Fruit fly (Drosophila melanogaster): ENCODE data around the gene Atxn7.
A peak's percentile ranks its signal among the peaks of the same experiment; 100 is the strongest.

Gene Atxn7

dm6 chr2L:2420490-2420889 is 44.8 kb downstream of the Atxn7 start, which contains the start of gene CG9886 (continued):
- TF ChIP-seq CG12071 (GFP tag; optimal IDR thresholded peaks at IDR 0.05), result no peak
- TF ChIP-seq Abd-B (GFP tag; optimal IDR thresholded peaks at IDR 0.05), result peak; percentile 12
- TF ChIP-seq bowl (GFP tag; IDR thresholded peaks at IDR 0.05), result no peak
- no peak for TF ChIP-seq tx (GFP tag; optimal IDR thresholded peaks at IDR 0.05)
- no peak for TF ChIP-seq CG33213 (GFP tag; optimal IDR thresholded peaks at IDR 0.05)
- peak; percentile 72 for TF ChIP-seq Med (GFP tag)
- TF ChIP-seq PHDP (tag; optimal IDR thresholded peaks at IDR 0.05), result peak; percentile 83
- peak; percentile 62 for TF ChIP-seq dmrt99B (tag; optimal IDR thresholded peaks at IDR 0.05)
- no peak for TF ChIP-seq CG15479 (GFP tag; optimal IDR thresholded peaks at IDR 0.05)
- TF ChIP-seq Hmr (GFP tag; optimal IDR thresholded peaks at IDR 0.05), result peak; percentile 55
- TF ChIP-seq salm (tag; optimal IDR thresholded peaks at IDR 0.05), result peak; percentile 63
- TF ChIP-seq stwl (tag; optimal IDR thresholded peaks at IDR 0.05), result peak; percentile 89
- 0 out of 2 replicates have a peak, but pooled peaks have one; percentile 27 for TF ChIP-seq wdn (GFP tag; IDR thresholded peaks at IDR 0.05)
- peak; percentile 84 for TF ChIP-seq nmo (GFP tag; optimal IDR thresholded peaks at IDR 0.05)
- peak; percentile 49 for TF ChIP-seq B-H2 (GFP tag; optimal IDR thresholded peaks at IDR 0.05)
- TF ChIP-seq CG4820 (GFP tag; optimal IDR thresholded peaks at IDR 0.05), result peak; percentile 33
- TF ChIP-seq Ravus (GFP tag; IDR thresholded peaks at IDR 0.05), result no peak
- TF ChIP-seq Antp (GFP tag; optimal IDR thresholded peaks at IDR 0.05), result no peak
- TF ChIP-seq eve (GFP tag; optimal IDR thresholded peaks at IDR 0.05), result no peak
- no peak for TF ChIP-seq CG12236 (GFP tag; optimal IDR thresholded peaks at IDR 0.05)
- no peak for TF ChIP-seq emc (GFP tag; optimal IDR thresholded peaks at IDR 0.05)
- no peak for TF ChIP-seq Gsc (GFP tag; IDR thresholded peaks at IDR 0.05)
- TF ChIP-seq Hsf (GFP tag; optimal IDR thresholded peaks at IDR 0.05), result peak; percentile 56
- peak; percentile 70 for TF ChIP-seq CG32532 (GFP tag; IDR thresholded peaks at IDR 0.05)
- peak; percentile 76 for TF ChIP-seq Sox102F (GFP tag; optimal IDR thresholded peaks at IDR 0.05)
- TF ChIP-seq Side (GFP tag; optimal IDR thresholded peaks at IDR 0.05), result no peak
- TF ChIP-seq ato (GFP tag; IDR thresholded peaks at IDR 0.05; ENCODE audit: partially characterized antibody), result no peak
- TF ChIP-seq CG4617 (GFP tag; optimal IDR thresholded peaks at IDR 0.05; ENCODE audit: borderline replicate concordance), result peak; percentile 62
- TF ChIP-seq Atf3 (GFP tag; optimal IDR thresholded peaks at IDR 0.05), result no peak
- TF ChIP-seq CG31441 (GFP tag; IDR thresholded peaks at IDR 0.05), result peak; percentile 84
- no peak for TF ChIP-seq corto (GFP tag; optimal IDR thresholded peaks at IDR 0.05)
- TF ChIP-seq CG2129 (GFP tag; IDR thresholded peaks at IDR 0.05; ENCODE audit: partially characterized antibody), result no peak
- no peak for TF ChIP-seq zfh2 (GFP tag; optimal IDR thresholded peaks at IDR 0.05)
- TF ChIP-seq CG4282 (GFP tag; optimal IDR thresholded peaks at IDR 0.05), result no peak
- 0 out of 2 replicates have a peak, but pooled peaks have one; percentile 24 for TF ChIP-seq ranshi (GFP tag; IDR thresholded peaks at IDR 0.05)
- TF ChIP-seq sna (GFP tag; IDR thresholded peaks at IDR 0.05; ENCODE audit: partially characterized antibody), result no peak
- TF ChIP-seq CG10147 (GFP tag; optimal IDR thresholded peaks at IDR 0.05), result peak; percentile 66
- peak; percentile 87 for TF ChIP-seq gem (tag; optimal IDR thresholded peaks at IDR 0.05)
- no peak for TF ChIP-seq cg (GFP tag; optimal IDR thresholded peaks at IDR 0.05)
- TF ChIP-seq CG17385 (GFP tag; optimal IDR thresholded peaks at IDR 0.05), result peak; percentile 45
- peak; percentile 79 for TF ChIP-seq CG8388 (GFP tag; optimal IDR thresholded peaks at IDR 0.05)
- TF ChIP-seq CG30431 (GFP tag; optimal IDR thresholded peaks at IDR 0.05), result no peak
- 0 out of 2 replicates have a peak, but pooled peaks have one; percentile 15 for TF ChIP-seq CG11247 (GFP tag; IDR thresholded peaks at IDR 0.05)
- peak; percentile 82 for TF ChIP-seq CoRest (tag; optimal IDR thresholded peaks at IDR 0.05)
- no peak for TF ChIP-seq fd102C (GFP tag; optimal IDR thresholded peaks at IDR 0.05)
- peak; percentile 76 for TF ChIP-seq zen (tag; optimal IDR thresholded peaks at IDR 0.05)
- peak; percentile 18; the same call in 1 of the 2 replicates for TF ChIP-seq HLH3B (GFP tag; IDR thresholded peaks at IDR 0.05)
- TF ChIP-seq CG7372 (GFP tag; IDR thresholded peaks at IDR 0.05), result no peak
- no peak for TF ChIP-seq Hmx (GFP tag; optimal IDR thresholded peaks at IDR 0.05)
- TF ChIP-seq nerfin-2 (GFP tag; IDR thresholded peaks at IDR 0.05; ENCODE audit: partially characterized antibody), result no peak

Data from whole organism, embryonic.